Worm (Caenorhabditis elegans): ENCODE measurements around the gene Y62F5A.9.

Gene Y62F5A.9

ce11 chrII:11538741-11539140 is at the start of gene Y62F5A.9:
Gene Y62F5A.9, minus strand, starts transcription at chrII:11538841.
- TF ChIP-seq nhr-12 (tag; optimal IDR thresholded peaks at IDR 0.05), result no peak
- TF ChIP-seq zag-1 (tag; optimal IDR thresholded peaks at IDR 0.05), result no peak
- TF ChIP-seq jun-1 (tag; optimal IDR thresholded peaks at IDR 0.05), result no peak
- TF ChIP-seq nhr-28 (tag; optimal IDR thresholded peaks at IDR 0.05), result no peak
- no peak for TF ChIP-seq sea-2 (GFP tag; optimal IDR thresholded peaks at IDR 0.05)
- TF ChIP-seq nhr-25 (tag; optimal IDR thresholded peaks at IDR 0.05), result no peak
- no peak for TF ChIP-seq elt-3 (tag; optimal IDR thresholded peaks at IDR 0.05)
- no peak for TF ChIP-seq lsy-12 (tag; optimal IDR thresholded peaks at IDR 0.05)
- TF ChIP-seq pha-4 (tag; optimal IDR thresholded peaks at IDR 0.05), result no peak
- TF ChIP-seq fkh-2 (tag; optimal IDR thresholded peaks at IDR 0.05), result no peak
- TF ChIP-seq tbx-2 (tag; optimal IDR thresholded peaks at IDR 0.05), result no peak

ce11 chrII:11588304-11588703 is 49.7 kb upstream of the Y62F5A.9 start:
- no peak for TF ChIP-seq nhr-23 (tag; optimal IDR thresholded peaks at IDR 0.05)
- no peak for TF ChIP-seq elt-1 (tag; optimal IDR thresholded peaks at IDR 0.05)
- no peak for TF ChIP-seq ceh-82 (tag; optimal IDR thresholded peaks at IDR 0.05)
- TF ChIP-seq egl-27 (tag; optimal IDR thresholded peaks at IDR 0.05), result no peak
- no peak for TF ChIP-seq ceh-28 (tag; optimal IDR thresholded peaks at IDR 0.05)
- TF ChIP-seq eor-1 (tag; optimal IDR thresholded peaks at IDR 0.05), result no peak
- TF ChIP-seq ztf-11 (tag; optimal IDR thresholded peaks at IDR 0.05), result no peak

DNA sequence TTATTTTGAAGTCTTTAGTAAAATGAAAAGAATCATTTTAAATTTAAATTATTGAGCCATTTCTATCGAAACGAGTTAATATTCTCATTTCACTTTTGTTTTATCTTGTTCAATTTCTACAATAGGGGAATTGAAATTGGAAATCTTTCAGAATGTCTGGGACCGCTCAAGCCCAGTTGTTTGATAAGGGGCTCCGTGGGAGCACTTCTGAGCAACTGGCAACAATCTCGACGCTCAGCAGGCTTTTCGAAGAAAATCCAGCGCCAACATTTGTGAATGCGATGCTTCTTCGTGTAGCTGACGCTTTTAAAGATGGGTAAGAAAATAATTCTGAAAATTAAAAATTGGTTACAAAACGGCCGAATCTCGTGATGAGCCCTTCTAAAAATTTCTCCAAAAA is 44.1 kb upstream of the Y62F5A.9 start, which contains the start of gene ints-7:
Gene ints-7 (plus strand): TSS at position 152 of the 400 bp plus-strand sequence.
- no peak for TF ChIP-seq elt-3 (tag; optimal IDR thresholded peaks at IDR 0.05)
- no peak for TF ChIP-seq fkh-10 (GFP tag; optimal IDR thresholded peaks at IDR 0.05)
- no peak for TF ChIP-seq egl-27 (tag; optimal IDR thresholded peaks at IDR 0.05)
- TF ChIP-seq elt-2 (tag; optimal IDR thresholded peaks at IDR 0.05), result no peak
- no peak for TF ChIP-seq elt-1 (tag; optimal IDR thresholded peaks at IDR 0.05)
- TF ChIP-seq pha-4 (tag; optimal IDR thresholded peaks at IDR 0.05), result no peak
- TF ChIP-seq fos-1 (tag; optimal IDR thresholded peaks at IDR 0.05), result no peak
- no peak for TF ChIP-seq tbx-2 (tag; optimal IDR thresholded peaks at IDR 0.05)
- no peak for TF ChIP-seq nhr-23 (tag; optimal IDR thresholded peaks at IDR 0.05)
- TF ChIP-seq nhr-76 (tag; optimal IDR thresholded peaks at IDR 0.05), result no peak
- TF ChIP-seq ztf-4 (tag; optimal IDR thresholded peaks at IDR 0.05), result no peak
- TF ChIP-seq mml-1 (tag; optimal IDR thresholded peaks at IDR 0.05), result no peak
- no peak for TF ChIP-seq egl-5 (tag; optimal IDR thresholded peaks at IDR 0.05)
- no peak for TF ChIP-seq nhr-43 (tag; optimal IDR thresholded peaks at IDR 0.05; ENCODE audit: poor library complexity, severe bottlenecking)
- no peak for TF ChIP-seq lsy-12 (tag; optimal IDR thresholded peaks at IDR 0.05)
- no peak for TF ChIP-seq mdl-1 (tag; optimal IDR thresholded peaks at IDR 0.05)
- no peak for TF ChIP-seq ZK546.5 (tag; optimal IDR thresholded peaks at IDR 0.05)

DNA sequence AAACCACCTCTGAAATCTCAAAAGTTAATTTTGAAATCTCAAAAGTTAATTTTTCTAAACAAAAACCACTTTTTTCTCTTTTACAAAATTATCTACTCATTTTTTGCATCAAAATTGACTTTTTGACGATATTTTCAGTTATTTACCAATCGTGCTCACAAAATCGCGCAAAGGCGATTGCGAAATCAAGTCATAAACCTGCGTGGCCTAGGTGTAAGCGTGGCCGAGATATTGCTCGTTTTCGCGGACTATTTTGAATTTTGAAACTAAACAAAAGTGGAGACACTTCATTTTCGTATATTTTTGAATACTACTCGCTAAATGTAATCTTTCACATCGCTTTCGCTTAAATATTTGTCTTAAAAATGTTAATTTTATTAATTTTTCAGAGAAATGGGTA is 39.7 kb upstream of the Y62F5A.9 start, which contains the start of gene smc-6:
Gene smc-6 (plus strand): TSS at position 390 of the 400 bp plus-strand sequence.
- peak; percentile 28 for TF ChIP-seq snpc-4 (tag; optimal IDR thresholded peaks at IDR 0.05)
- peak; percentile 61 for TF ChIP-seq lin-15B (tag; optimal IDR thresholded peaks at IDR 0.05)
- TF ChIP-seq nhr-77 (tag; optimal IDR thresholded peaks at IDR 0.05), result no peak
- peak; percentile 60 for TF ChIP-seq pha-4 (tag; optimal IDR thresholded peaks at IDR 0.05)

ce11 chrII:11577861-11578260 is 39.2 kb upstream of the Y62F5A.9 start:
- no peak for TF ChIP-seq aly-2 (tag; optimal IDR thresholded peaks at IDR 0.05)
- TF ChIP-seq egl-5 (tag; optimal IDR thresholded peaks at IDR 0.05), result no peak
- TF ChIP-seq R02D3.7 (tag; optimal IDR thresholded peaks at IDR 0.05), result no peak
- TF ChIP-seq ztf-4 (tag; optimal IDR thresholded peaks at IDR 0.05), result no peak
- TF ChIP-seq unc-39 (tag; optimal IDR thresholded peaks at IDR 0.05), result no peak
- TF ChIP-seq tbx-2 (tag; optimal IDR thresholded peaks at IDR 0.05), result no peak
- no peak for TF ChIP-seq elt-3 (tag; optimal IDR thresholded peaks at IDR 0.05)
- no peak for TF ChIP-seq nhr-11 (tag; optimal IDR thresholded peaks at IDR 0.05)
- no peak for TF ChIP-seq egl-27 (tag; optimal IDR thresholded peaks at IDR 0.05)
- TF ChIP-seq nhr-67 (tag; optimal IDR thresholded peaks at IDR 0.05), result no peak
- TF ChIP-seq unc-62 (GFP tag; optimal IDR thresholded peaks at IDR 0.05), result no peak
